Fruit fly (Drosophila melanogaster) whole organism, embryonic: Measurements from ENCODE around the gene wge.

Source experiments
- B-H1 ChIP-seq: fragments of 200-800 bp; sonication (Bioruptor generic); IDR thresholded peaks from 3 replicates; pipeline ENCODE4 v1.3.6; 2022; ENCODE audit warnings: missing biosample characterization, missing genetic modification characterization
- CG10274 ChIP-seq: fragments of 200-800 bp; sonication (Bioruptor generic); optimal IDR thresholded peaks from 3 replicates; lab custom pipeline; 2017; ENCODE audit warnings: missing biosample characterization, mild to moderate bottlenecking, missing genetic modification characterization
- CG10565 ChIP-seq: fragments of 200-800 bp; sonication (Bioruptor generic); optimal IDR thresholded peaks from 3 replicates; lab custom pipeline; 2016; ENCODE audit warnings: missing biosample characterization, mild to moderate bottlenecking, missing genetic modification characterization
- CG11085 ChIP-seq: fragments of 200-800 bp; sonication (Bioruptor generic); IDR thresholded peaks from 2 replicates; pipeline ENCODE4 v1.3.6; 2022; ENCODE audit warnings: missing biosample characterization, missing genetic modification characterization
- CG11696 ChIP-seq: fragments of 200-800 bp; sonication (Bioruptor generic); IDR thresholded peaks from 2 replicates; pipeline ENCODE4 v1.3.6; 2022; ENCODE audit warnings: missing biosample characterization, missing genetic modification characterization
- CG12219 ChIP-seq: fragments of 200-800 bp; sonication (Bioruptor generic); optimal IDR thresholded peaks from 3 replicates; lab custom pipeline; 2018; ENCODE audit warnings: missing biosample characterization, mild to moderate bottlenecking, missing genetic modification characterization
- CG12659 ChIP-seq: fragments of 200-800 bp; sonication (Bioruptor generic); optimal IDR thresholded peaks from 3 replicates; lab custom pipeline; 2017; ENCODE audit warnings: mild to moderate bottlenecking, missing biosample characterization, missing genetic modification reagents, missing genetic modification characterization
- CG13296 ChIP-seq: fragments of 200-800 bp; sonication (Bioruptor generic); optimal IDR thresholded peaks from 3 replicates; lab custom pipeline; 2018; ENCODE audit warnings: missing biosample characterization, mild to moderate bottlenecking, missing genetic modification characterization
- CG14014 ChIP-seq: fragments of 200-800 bp; sonication (Bioruptor generic); IDR thresholded peaks from 2 replicates; pipeline ENCODE4 v1.3.6; 2022; ENCODE audit warnings: missing biosample characterization, missing genetic modification characterization
- CG17912 ChIP-seq: fragments of 200-800 bp; sonication (Bioruptor generic); optimal IDR thresholded peaks from 2 replicates; lab custom pipeline; 2018; ENCODE audit warnings: missing biosample characterization, mild to moderate bottlenecking, missing genetic modification characterization
- CG2875 ChIP-seq: fragments of 200-800 bp; sonication (Bioruptor generic); optimal IDR thresholded peaks from 2 replicates; lab custom pipeline; 2017; ENCODE audit warnings: missing biosample characterization, mild to moderate bottlenecking, missing genetic modification characterization, missing genetic modification reagents
- CG30020 ChIP-seq: fragments of 200-800 bp; optimal IDR thresholded peaks from 2 replicates; lab custom pipeline; 2019; ENCODE audit warnings: missing biosample characterization, mild to moderate bottlenecking, missing genetic modification characterization, moderate library complexity
- CG31388 ChIP-seq: fragments of 200-800 bp; sonication (Bioruptor generic); optimal IDR thresholded peaks from 2 replicates; lab custom pipeline; 2016; ENCODE audit warnings: missing biosample characterization, missing genetic modification characterization
- CG34376 ChIP-seq: fragments of 200-800 bp; sonication (Bioruptor generic); optimal IDR thresholded peaks from 2 replicates; lab custom pipeline; 2018; ENCODE audit warnings: missing biosample characterization, mild to moderate bottlenecking, missing genetic modification characterization
- CG3726 ChIP-seq: fragments of 200-800 bp; sonication (Bioruptor generic); IDR thresholded peaks from 3 replicates; pipeline ENCODE4, ENCODE4 v1.3.6; 2022; ENCODE audit warnings: missing biosample characterization, missing genetic modification characterization
- CG4424 ChIP-seq: fragments of 200-800 bp; sonication (Bioruptor generic); optimal IDR thresholded peaks from 3 replicates; lab custom pipeline; 2016; ENCODE audit warnings: missing biosample characterization, missing genetic modification characterization
- CG4617 ChIP-seq: fragments of 200-800 bp; sonication (Bioruptor generic); optimal IDR thresholded peaks from 3 replicates; lab custom pipeline; 2016; ENCODE audit warnings: missing biosample characterization, missing genetic modification characterization, borderline replicate concordance
- CG4707 ChIP-seq: fragments of 200-800 bp; sonication (Bioruptor generic); optimal IDR thresholded peaks from 2 replicates; lab custom pipeline; 2018; ENCODE audit warnings: missing biosample characterization, mild to moderate bottlenecking, missing genetic modification characterization, moderate library complexity
- CG6175 ChIP-seq: fragments of 200-800 bp; sonication (Bioruptor generic); IDR thresholded peaks from 3 replicates; pipeline ENCODE4 v1.3.6; 2022; ENCODE audit warnings: missing biosample characterization, missing genetic modification characterization
- CG6689 ChIP-seq: fragments of 200-800 bp; sonication (Bioruptor generic); IDR thresholded peaks from 2 replicates; pipeline ENCODE4 v1.3.6; 2022; ENCODE audit warnings: missing biosample characterization, missing genetic modification characterization
- CG6791 ChIP-seq: fragments of 200-800 bp; sonication (Bioruptor generic); IDR thresholded peaks from 3 replicates; pipeline ENCODE4 v1.3.6; 2022; ENCODE audit warnings: missing biosample characterization, missing genetic modification characterization; ENCODE audit not compliant: partially characterized antibody
- CG8388 ChIP-seq: fragments of 200-800 bp; sonication (Bioruptor generic); optimal IDR thresholded peaks from 2 replicates; lab custom pipeline; 2019; ENCODE audit warnings: missing biosample characterization, mild to moderate bottlenecking, missing genetic modification characterization, moderate library complexity
- CG8478 ChIP-seq: fragments of >200 bp; optimal IDR thresholded peaks from 2 replicates; lab custom pipeline; 2018
- CG9817 ChIP-seq: fragments of 200-800 bp; sonication (Bioruptor generic); optimal IDR thresholded peaks from 2 replicates; lab custom pipeline; 2018; ENCODE audit warnings: missing biosample characterization, mild to moderate bottlenecking, missing genetic modification characterization, moderate library complexity
- CG9876 ChIP-seq: fragments of 200-800 bp; sonication (Bioruptor generic); optimal IDR thresholded peaks from 2 replicates; lab custom pipeline; 2016; ENCODE audit warnings: missing biosample characterization, missing genetic modification characterization
- CrebB ChIP-seq: fragments of 200-800 bp; sonication (Bioruptor generic); optimal IDR thresholded peaks from 3 replicates; lab custom pipeline; 2018; ENCODE audit warnings: missing biosample characterization, mild to moderate bottlenecking, missing genetic modification characterization
- Doc3 ChIP-seq: fragments of 200-800 bp; sonication (Bioruptor generic); IDR thresholded peaks from 3 replicates; pipeline ENCODE4 v1.3.6; 2022; ENCODE audit warnings: missing biosample characterization, missing genetic modification characterization; ENCODE audit not compliant: partially characterized antibody
- E2f2 ChIP-seq: fragments of 200-800 bp; sonication (Bioruptor generic); IDR thresholded peaks from 2 replicates; pipeline ENCODE4 v1.3.6; 2022; ENCODE audit warnings: missing biosample characterization, missing genetic modification characterization
- Fer1 ChIP-seq: fragments of 200-800 bp; sonication (Bioruptor generic); optimal IDR thresholded peaks from 2 replicates; lab custom pipeline; 2017; ENCODE audit warnings: missing biosample characterization, mild to moderate bottlenecking, missing genetic modification characterization
- Gug ChIP-seq: fragments of 200-800 bp; sonication (Bioruptor generic); IDR thresholded peaks from 4 replicates; pipeline ENCODE4 v1.3.6; 2022; ENCODE audit warnings: missing biosample characterization, missing genetic modification characterization
- Hr3 ChIP-seq: fragments of 200-800 bp; sonication (Bioruptor generic); optimal IDR thresholded peaks from 3 replicates; lab custom pipeline; 2016; ENCODE audit warnings: missing biosample characterization, missing genetic modification characterization
- Hr78 ChIP-seq, 2 experiments: fragments of 200-800 bp in 1 of 2; fragments of >200 bp in 1 of 2; sonication (Bioruptor generic) in 1 of 2; optimal IDR thresholded peaks; 2 replicates each; lab custom pipeline; 2017 to 2019; ENCODE audit warnings: missing biosample characterization in 2 of 2, missing genetic modification characterization in 2 of 2, mild to moderate bottlenecking in 1 of 2, moderate library complexity in 1 of 2
- Lim3 ChIP-seq: fragments of 200-800 bp; sonication (Bioruptor generic); IDR thresholded peaks from 2 replicates; pipeline ENCODE4 v1.3.6; 2022; ENCODE audit warnings: missing biosample characterization, missing genetic modification characterization
- Meics ChIP-seq: fragments of 200-800 bp; sonication (Bioruptor generic); optimal IDR thresholded peaks from 2 replicates; lab custom pipeline; 2017; ENCODE audit warnings: missing biosample characterization, mild to moderate bottlenecking, missing genetic modification characterization
- Ptx1 ChIP-seq: fragments of 200-800 bp; sonication (Bioruptor generic); IDR thresholded peaks from 2 replicates; pipeline ENCODE4 v1.3.6; 2022; ENCODE audit warnings: missing biosample characterization, missing genetic modification characterization
- Sox100B ChIP-seq: fragments of 200-800 bp; sonication (Bioruptor generic); optimal IDR thresholded peaks from 3 replicates; lab custom pipeline; 2018; ENCODE audit warnings: missing biosample characterization, mild to moderate bottlenecking, missing genetic modification characterization
- amos ChIP-seq: fragments of 200-800 bp; sonication (Bioruptor generic); IDR thresholded peaks from 2 replicates; pipeline ENCODE4 v1.3.6; 2022; ENCODE audit warnings: missing biosample characterization, missing genetic modification characterization; ENCODE audit not compliant: partially characterized antibody
- chn ChIP-seq: fragments of 200-800 bp; sonication (Bioruptor generic); optimal IDR thresholded peaks from 2 replicates; lab custom pipeline; 2016; ENCODE audit warnings: missing biosample characterization, missing genetic modification characterization
- da ChIP-seq: fragments of 200-800 bp; sonication (Bioruptor generic); optimal IDR thresholded peaks from 2 replicates; lab custom pipeline; 2016; ENCODE audit warnings: missing biosample characterization, missing genetic modification characterization
- disco-r ChIP-seq: fragments of 200-800 bp; sonication (Bioruptor generic); optimal IDR thresholded peaks from 2 replicates; lab custom pipeline; 2016; ENCODE audit warnings: missing biosample characterization, missing genetic modification characterization
- gem ChIP-seq: fragments of 200-800 bp; sonication (Bioruptor generic); optimal IDR thresholded peaks from 2 replicates; lab custom pipeline; 2019; ENCODE audit warnings: missing biosample characterization, mild to moderate bottlenecking, missing genetic modification characterization, moderate library complexity
- hkb ChIP-seq, 2 experiments: fragments of 200-800 bp in 1 of 2; fragments of >200 bp in 1 of 2; sonication (Bioruptor generic) in 1 of 2; IDR thresholded peaks in 1 of 2; optimal IDR thresholded peaks in 1 of 2; 2 replicates each; pipeline versions ENCODE4 v1.3.6 to Lab custom; 2017 to 2022; ENCODE audit warnings: missing biosample characterization in 1 of 2, missing genetic modification characterization in 1 of 2
- luna ChIP-seq: fragments of 200-800 bp; sonication (Bioruptor generic); optimal IDR thresholded peaks from 2 replicates; lab custom pipeline; 2016; ENCODE audit warnings: missing biosample characterization, missing genetic modification characterization
- maf-S ChIP-seq: fragments of 200-800 bp; sonication (Bioruptor generic); optimal IDR thresholded peaks from 2 replicates; lab custom pipeline; 2016; ENCODE audit warnings: missing biosample characterization, missing genetic modification characterization
- nom ChIP-seq: fragments of 200-800 bp; sonication (Bioruptor generic); optimal IDR thresholded peaks from 2 replicates; lab custom pipeline; 2017; ENCODE audit warnings: missing biosample characterization, missing genetic modification characterization, mild to moderate bottlenecking, moderate library complexity, missing genetic modification reagents
- pho ChIP-seq: fragments of 200-800 bp; sonication (Bioruptor generic); optimal IDR thresholded peaks from 2 replicates; lab custom pipeline; 2016; ENCODE audit warnings: missing biosample characterization, missing genetic modification characterization
- salm ChIP-seq: fragments of 200-800 bp; sonication (Bioruptor generic); optimal IDR thresholded peaks from 2 replicates; lab custom pipeline; 2018; ENCODE audit warnings: missing biosample characterization, mild to moderate bottlenecking, missing genetic modification characterization
- shn ChIP-seq: fragments of 200-800 bp; sonication (Bioruptor generic); optimal IDR thresholded peaks from 3 replicates; lab custom pipeline; 2016; ENCODE audit warnings: missing biosample characterization, missing genetic modification characterization
- sr ChIP-seq: fragments of 200-800 bp; sonication (Bioruptor generic); IDR thresholded peaks from 3 replicates; pipeline ENCODE4 v1.3.6; 2022; ENCODE audit warnings: missing biosample characterization, missing genetic modification characterization
- zf30C ChIP-seq: fragments of 200-800 bp; sonication (Bioruptor generic); optimal IDR thresholded peaks from 3 replicates; lab custom pipeline; 2018; ENCODE audit warnings: missing biosample characterization, mild to moderate bottlenecking, missing genetic modification characterization

Gene wge

DNA sequence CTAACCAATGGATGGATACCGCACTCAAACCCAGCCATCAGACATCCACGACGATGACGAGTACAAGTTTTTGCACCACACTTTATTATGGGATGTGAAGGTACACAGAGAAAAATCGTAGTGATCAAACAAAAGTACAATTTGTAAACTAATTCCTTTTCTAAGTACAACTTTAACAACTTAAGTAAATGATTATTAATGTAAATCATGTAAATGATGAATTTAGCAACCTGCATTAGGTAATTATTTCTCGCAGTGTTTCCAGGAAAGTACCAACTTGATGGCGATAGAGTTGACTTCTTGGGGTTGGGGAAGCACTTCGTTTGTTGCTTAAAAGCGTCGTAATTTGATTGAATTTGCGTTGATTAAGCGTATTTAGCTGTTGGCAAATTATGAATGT, 57.8 kb downstream of the wge start (continued):
- TF ChIP-seq chn (GFP tag; lab: Kevin White, UChicago) (peak; percentile 59), E2f2 (GFP tag; lab: Robert Waterston, UW) (peak; percentile 49), CG6689 (GFP tag; lab: Robert Waterston, UW) (peak; percentile 54; the same call in 1 of the 2 replicates), Fer1 (GFP tag; lab: Kevin White, UChicago) (peak; percentile 77), CG4617 (GFP tag; lab: Kevin White, UChicago) (no peak), CG8478 (lab: Kevin White, UChicago) (no peak), CG17912 (GFP tag; lab: Kevin White, UChicago) (no peak), zf30C (GFP tag; lab: Kevin White, UChicago) (no peak), CG10565 (GFP tag; lab: Kevin White, UChicago) (no peak), CG11696 (0 out of 2 replicates have a peak, but pooled peaks have one; percentile 51), CG10274 (GFP tag; lab: Kevin White, UChicago) (no peak), CG6791 (GFP tag; lab: Robert Waterston, UW) (no peak), CG31388 (GFP tag; lab: Kevin White, UChicago) (peak; percentile 11), Hr3 (GFP tag; lab: Kevin White, UChicago) (peak; percentile 70), CG4707 (no peak), B-H1 (GFP tag; lab: Robert Waterston, UW) (peak; percentile 41; the same call in 2 of the 3 replicates), CG12219 (GFP tag; lab: Kevin White, UChicago) (peak; percentile 57), CG4424 (peak; percentile 27), Lim3 (GFP tag; lab: Robert Waterston, UW) (0 out of 2 replicates have a peak, but pooled peaks have one; percentile 39), disco-r (GFP tag; lab: Kevin White, UChicago) (no peak), Gug (GFP tag; lab: Robert Waterston, UW) (no peak), shn (GFP tag; lab: Kevin White, UChicago) (no peak), gem (peak; percentile 85), pho (peak; percentile 57), CrebB (tag; lab: Kevin White, UChicago) (peak; percentile 60), CG14014 (GFP tag; lab: Robert Waterston, UW) (peak; percentile 84; the same call in 1 of the 2 replicates), CG3726 (GFP tag; lab: Robert Waterston, UW) (no peak), nom (no peak), Hr78 (GFP tag; optimal IDR thresholded peaks at IDR 0.05; lab: Kevin White, UChicago) (no peak), Ptx1 (peak; percentile 62; the same call in 1 of the 2 replicates), CG13296 (peak; percentile 46), CG34376 (GFP tag; lab: Kevin White, UChicago) (no peak), da (GFP tag; lab: Kevin White, UChicago) (no peak), maf-S (GFP tag; lab: Kevin White, UChicago) (no peak), CG2875 (peak; percentile 47), CG30020 (tag; lab: Kevin White, UChicago) (no peak), CG12659 (peak; percentile 58), CG11085 (GFP tag; lab: Robert Waterston, UW) (no peak), sr (GFP tag; lab: Robert Waterston, UW) (no peak), salm (tag; lab: Kevin White, UChicago) (no peak), Sox100B (peak; percentile 39), luna (no peak), amos (GFP tag; lab: Robert Waterston, UW) (no peak), CG9876 (GFP tag; lab: Kevin White, UChicago) (no peak), CG6175 (no peak), CG8388 (GFP tag; lab: Kevin White, UChicago) (peak; percentile 63), CG9817 (tag; lab: Kevin White, UChicago) (peak; percentile 70), Doc3 (no peak), Meics (peak; percentile 60), hkb (optimal IDR thresholded peaks at IDR 0.05; lab: Kevin White, UChicago) (no peak), hkb (GFP tag; IDR thresholded peaks at IDR 0.05; lab: Robert Waterston, UW) (peak; percentile 87)
